Worm (Caenorhabditis elegans) whole organism, L2 larva: ENCODE results near the gene mbk-1.

Experiments
- C34F6.9 ChIP-seq: fragments of 150-350 bp; optimal IDR thresholded peaks from 2 replicates; lab custom pipeline; 2014; ENCODE audit warnings: missing biosample characterization, missing genetic modification characterization
- F13H6.1 ChIP-seq: sonication (generic microtip); optimal IDR thresholded peaks from 2 replicates; lab custom pipeline; 2016; ENCODE audit warnings: missing genetic modification characterization, missing compliant biosample characterization
- R02D3.7 ChIP-seq: fragments of 150-350 bp; optimal IDR thresholded peaks from 2 replicates; lab custom pipeline; 2014; ENCODE audit warnings: missing biosample characterization, missing genetic modification characterization
- Y55F3AM.14 ChIP-seq: fragments of 200-800 bp; sonication (Bioruptor generic); optimal IDR thresholded peaks from 2 replicates; lab custom pipeline; 2018; ENCODE audit warnings: mild to moderate bottlenecking, missing genetic modification characterization, missing compliant biosample characterization
- ZK546.5 ChIP-seq: sonication (generic microtip); optimal IDR thresholded peaks from 2 replicates; lab custom pipeline; 2017; ENCODE audit warnings: missing biosample characterization, missing genetic modification characterization
- alr-1 ChIP-seq: fragments of 150-350 bp; optimal IDR thresholded peaks from 2 replicates; lab custom pipeline; 2014; ENCODE audit warnings: missing biosample characterization, missing genetic modification characterization
- aly-2 ChIP-seq: fragments of 150-350 bp; optimal IDR thresholded peaks from 2 replicates; lab custom pipeline; 2014; ENCODE audit warnings: missing biosample characterization, missing genetic modification characterization
- ama-1 ChIP-seq: fragments of 150-350 bp; optimal IDR thresholded peaks from 2 replicates; lab custom pipeline; 2018; ENCODE audit warnings: inconsistent platforms
- blmp-1 ChIP-seq: sonication (generic microtip); optimal IDR thresholded peaks from 2 replicates; lab custom pipeline; 2017; ENCODE audit warnings: missing genetic modification characterization, mild to moderate bottlenecking, missing compliant biosample characterization, antibody characterized with exemption, moderate library complexity; ENCODE audit not compliant: insufficient read depth
- ceh-16 ChIP-seq: fragments of 150-350 bp; optimal IDR thresholded peaks from 2 replicates; lab custom pipeline; 2014; ENCODE audit warnings: missing biosample characterization, missing genetic modification characterization
- ceh-82 ChIP-seq: fragments of 150-350 bp; optimal IDR thresholded peaks from 2 replicates; lab custom pipeline; 2014; ENCODE audit warnings: missing biosample characterization, missing genetic modification characterization
- crh-2 ChIP-seq: sonication (generic microtip); optimal IDR thresholded peaks from 2 replicates; lab custom pipeline; 2017; ENCODE audit warnings: missing biosample characterization, missing genetic modification characterization
- dmd-4 ChIP-seq: sonication (generic microtip); optimal IDR thresholded peaks from 2 replicates; lab custom pipeline; 2017; ENCODE audit warnings: missing biosample characterization, missing genetic modification characterization
- egl-27 ChIP-seq: sonication (generic microtip); optimal IDR thresholded peaks from 3 replicates; lab custom pipeline; 2017; ENCODE audit warnings: missing biosample characterization, missing genetic modification reagents, missing genetic modification characterization
- elt-1 ChIP-seq: fragments of 150-350 bp; optimal IDR thresholded peaks from 2 replicates; lab custom pipeline; 2014; ENCODE audit warnings: missing biosample characterization, missing genetic modification characterization
- elt-3 ChIP-seq: sonication (generic microtip); optimal IDR thresholded peaks from 2 replicates; lab custom pipeline; 2017; ENCODE audit warnings: missing biosample characterization, missing genetic modification characterization
- fos-1 ChIP-seq: fragments of 150-350 bp; optimal IDR thresholded peaks from 2 replicates; lab custom pipeline; 2014; ENCODE audit warnings: missing biosample characterization, missing genetic modification characterization
- gmeb-1 ChIP-seq: fragments of 150-350 bp; optimal IDR thresholded peaks from 2 replicates; lab custom pipeline; 2014; ENCODE audit warnings: missing biosample characterization, missing genetic modification characterization
- lin-11 ChIP-seq: fragments of 150-350 bp; sonication (generic microtip); optimal IDR thresholded peaks from 2 replicates; lab custom pipeline; 2014; ENCODE audit warnings: missing biosample characterization, missing genetic modification characterization, inconsistent platforms, mixed read lengths
- lin-13 ChIP-seq: fragments of 150-350 bp; optimal IDR thresholded peaks from 2 replicates; lab custom pipeline; 2014; ENCODE audit warnings: missing biosample characterization, missing genetic modification reagents, missing genetic modification characterization
- lin-39 ChIP-seq: fragments of 150-350 bp; optimal IDR thresholded peaks from 2 replicates; lab custom pipeline; 2014; ENCODE audit warnings: missing biosample characterization, missing genetic modification reagents, missing genetic modification characterization
- lsy-2 ChIP-seq, 2 experiments: fragments of 150-350 bp in 1 of 2; sonication (generic microtip) in 1 of 2; optimal IDR thresholded peaks; 2 replicates each; lab custom pipeline; 2014 to 2017; ENCODE audit warnings: missing biosample characterization in 2 of 2, missing genetic modification characterization in 2 of 2
- mab-5 ChIP-seq: fragments of 150-350 bp; optimal IDR thresholded peaks from 2 replicates; lab custom pipeline; 2014; ENCODE audit warnings: missing biosample characterization, missing genetic modification characterization
- mbf-1 ChIP-seq: sonication (generic microtip); optimal IDR thresholded peaks from 2 replicates; lab custom pipeline; 2017; ENCODE audit warnings: missing biosample characterization, missing genetic modification characterization
- mdl-1 ChIP-seq, 2 experiments: fragments of 150-350 bp in 1 of 2; sonication (generic microtip) in 1 of 2; optimal IDR thresholded peaks; 2 replicates each; lab custom pipeline; 2017; ENCODE audit warnings: missing biosample characterization in 2 of 2, missing genetic modification characterization in 2 of 2
- nhr-10 ChIP-seq: sonication (generic microtip); optimal IDR thresholded peaks from 2 replicates; lab custom pipeline; 2017; ENCODE audit warnings: missing biosample characterization, missing genetic modification characterization
- nhr-11 ChIP-seq: fragments of 150-350 bp; optimal IDR thresholded peaks from 2 replicates; lab custom pipeline; 2014; ENCODE audit warnings: missing biosample characterization, missing genetic modification characterization
- nhr-12 ChIP-seq: fragments of 150-350 bp; optimal IDR thresholded peaks from 2 replicates; lab custom pipeline; 2014; ENCODE audit warnings: missing biosample characterization, missing genetic modification characterization
- nhr-129 ChIP-seq: fragments of 150-350 bp; optimal IDR thresholded peaks from 2 replicates; lab custom pipeline; 2014; ENCODE audit warnings: missing biosample characterization, missing genetic modification characterization
- nhr-21 ChIP-seq: fragments of 150-350 bp; optimal IDR thresholded peaks from 2 replicates; lab custom pipeline; 2014; ENCODE audit warnings: missing biosample characterization, missing genetic modification characterization
- nhr-23 ChIP-seq: fragments of 150-350 bp; optimal IDR thresholded peaks from 2 replicates; lab custom pipeline; 2014; ENCODE audit warnings: missing biosample characterization, missing genetic modification reagents, missing genetic modification characterization
- nhr-237 ChIP-seq: fragments of 150-350 bp; optimal IDR thresholded peaks from 2 replicates; lab custom pipeline; 2014; ENCODE audit warnings: missing biosample characterization, missing genetic modification characterization
- nhr-25 ChIP-seq: fragments of 150-350 bp; sonication (generic microtip); optimal IDR thresholded peaks from 3 replicates; lab custom pipeline; 2014; ENCODE audit warnings: missing biosample characterization, missing genetic modification characterization
- nhr-6 ChIP-seq: fragments of 150-350 bp; optimal IDR thresholded peaks from 2 replicates; lab custom pipeline; 2014; ENCODE audit warnings: missing biosample characterization, missing genetic modification characterization
- nhr-77 ChIP-seq: fragments of 150-350 bp; optimal IDR thresholded peaks from 2 replicates; lab custom pipeline; 2014; ENCODE audit warnings: missing biosample characterization, missing genetic modification characterization
- peb-1 ChIP-seq: fragments of 150-350 bp; optimal IDR thresholded peaks from 2 replicates; lab custom pipeline; 2014; ENCODE audit warnings: missing biosample characterization, missing genetic modification characterization
- sem-4 ChIP-seq: fragments of 150-350 bp; optimal IDR thresholded peaks from 2 replicates; lab custom pipeline; 2014; ENCODE audit warnings: missing biosample characterization, missing genetic modification reagents, missing genetic modification characterization
- skn-1 ChIP-seq: sonication (generic microtip); optimal IDR thresholded peaks from 2 replicates; lab custom pipeline; 2017; ENCODE audit warnings: missing biosample characterization, missing genetic modification characterization
- sma-3 ChIP-seq: sonication (generic microtip); optimal IDR thresholded peaks from 2 replicates; lab custom pipeline; 2016; ENCODE audit warnings: missing genetic modification reagents, missing genetic modification characterization, missing compliant biosample characterization
- sma-9 ChIP-seq, 2 experiments: fragments of 150-350 bp in 1 of 2; sonication (generic microtip) in 1 of 2; optimal IDR thresholded peaks; 2 replicates each; lab custom pipeline; 2014 to 2016; ENCODE audit warnings: missing genetic modification characterization in 2 of 2, mild to moderate bottlenecking in 1 of 2, missing biosample characterization in 1 of 2, missing compliant biosample characterization in 1 of 2, missing genetic modification reagents in 1 of 2, moderate library complexity in 1 of 2
- snpc-4 ChIP-seq: fragments of 150-350 bp; optimal IDR thresholded peaks from 2 replicates; lab custom pipeline; 2014; ENCODE audit warnings: missing biosample characterization, missing genetic modification characterization
- unc-39 ChIP-seq: fragments of 150-350 bp; optimal IDR thresholded peaks from 2 replicates; lab custom pipeline; 2014; ENCODE audit warnings: missing biosample characterization, missing genetic modification characterization
- unc-55 ChIP-seq: fragments of 150-350 bp; sonication (generic microtip); optimal IDR thresholded peaks from 3 replicates; lab custom pipeline; 2014; ENCODE audit warnings: missing biosample characterization, missing genetic modification reagents, missing genetic modification characterization
- unc-62 ChIP-seq: fragments of 150-350 bp; optimal IDR thresholded peaks from 2 replicates; lab custom pipeline; 2014; ENCODE audit warnings: missing biosample characterization, missing genetic modification reagents, missing genetic modification characterization
- zag-1 ChIP-seq: fragments of 150-350 bp; optimal IDR thresholded peaks from 2 replicates; lab custom pipeline; 2014; ENCODE audit warnings: missing biosample characterization, missing genetic modification characterization
- ztf-1 ChIP-seq: fragments of 200-800 bp; sonication (Bioruptor generic); conservative IDR thresholded peaks from 2 replicates; pipeline ENCODE4 v1.3.6; 2022; ENCODE audit warnings: missing genetic modification characterization, missing compliant biosample characterization
- ztf-11 ChIP-seq: sonication (generic microtip); optimal IDR thresholded peaks from 2 replicates; lab custom pipeline; 2017; ENCODE audit warnings: missing biosample characterization, missing genetic modification characterization
- ztf-4 ChIP-seq: fragments of 150-350 bp; optimal IDR thresholded peaks from 2 replicates; lab custom pipeline; 2014; ENCODE audit warnings: missing biosample characterization, missing genetic modification characterization

mbk-1 gene

DNA sequence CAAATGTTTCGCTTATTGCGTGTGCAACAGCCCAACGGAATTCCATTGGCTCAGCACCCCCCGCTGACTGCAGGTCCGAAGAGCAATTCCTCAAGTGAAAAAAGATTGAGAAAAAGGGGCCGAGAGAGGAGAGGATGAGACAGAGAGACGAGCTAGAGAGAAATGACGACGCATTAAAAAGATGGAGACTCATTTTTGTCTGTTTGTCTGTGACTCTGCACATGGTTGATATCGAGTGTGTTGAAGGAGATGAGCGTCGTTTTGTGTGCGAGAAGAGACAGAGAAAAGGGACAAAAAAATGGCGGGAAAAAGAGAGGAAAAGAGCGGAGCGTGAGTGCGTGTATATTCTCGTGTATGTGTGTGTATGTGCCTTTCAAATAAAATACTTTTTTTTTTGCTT is 16.7 kb upstream of the mbk-1 start:
- TF ChIP-seq snpc-4 (peak; percentile 57), zag-1 (tag; lab: Kevin White, UChicago) (peak; percentile 96), peb-1 (tag; lab: Kevin White, UChicago) (no peak), ama-1 (lab: Kevin White, UChicago) (peak; percentile 39), sma-9 (GFP tag; optimal IDR thresholded peaks at IDR 0.05; lab: Kevin White, UChicago) (peak; percentile 93), sma-9 (tag; optimal IDR thresholded peaks at IDR 0.05; lab: Kevin White, UChicago) (no peak), nhr-23 (tag; lab: Kevin White, UChicago) (no peak), lsy-2 (tag; optimal IDR thresholded peaks at IDR 0.05; lab: Kevin White, UChicago) (peak; percentile 43 to 89), nhr-10 (tag; lab: Kevin White, UChicago) (no peak), R02D3.7 (tag; lab: Kevin White, UChicago) (no peak), sem-4 (tag; lab: Kevin White, UChicago) (peak; percentile 87), unc-62 (GFP tag; lab: Kevin White, UChicago) (peak; percentile 5), unc-55 (GFP tag; lab: Kevin White, UChicago) (peak; percentile 94), mab-5 (tag; lab: Kevin White, UChicago) (peak; percentile 89), lin-39 (tag; lab: Kevin White, UChicago) (peak; percentile 50), nhr-77 (tag; lab: Kevin White, UChicago) (no peak), fos-1 (tag; lab: Kevin White, UChicago) (peak; percentile 97), skn-1 (tag; lab: Kevin White, UChicago) (peak; percentile 24), lin-13 (GFP tag; lab: Kevin White, UChicago) (peak; percentile 90), ztf-11 (tag; lab: Kevin White, UChicago) (no peak), Y55F3AM.14 (GFP tag; lab: Kevin White, UChicago) (peak; percentile 81), mdl-1 (tag; optimal IDR thresholded peaks at IDR 0.05; lab: Kevin White, UChicago) (peak; percentile 74 to 93), F13H6.1 (tag; lab: Kevin White, UChicago) (peak; percentile 94), elt-1 (tag; lab: Kevin White, UChicago) (no peak), ztf-4 (peak; percentile 78), nhr-6 (tag; lab: Kevin White, UChicago) (peak; percentile 87), nhr-129 (peak; percentile 98), blmp-1 (no peak), ztf-1 (no peak), unc-39 (peak; percentile 3), nhr-25 (peak; percentile 37), egl-27 (tag; lab: Kevin White, UChicago) (peak; percentile 96), elt-3 (tag; lab: Kevin White, UChicago) (no peak), nhr-237 (tag; lab: Kevin White, UChicago) (no peak), alr-1 (no peak), lin-11 (tag; lab: Kevin White, UChicago) (peak; percentile 85), dmd-4 (peak; percentile 42), ZK546.5 (tag; lab: Kevin White, UChicago) (peak; percentile 5), aly-2 (tag; lab: Kevin White, UChicago) (no peak), sma-3 (peak; percentile 52), ceh-16 (tag; lab: Kevin White, UChicago) (no peak), nhr-12 (tag; lab: Kevin White, UChicago) (no peak), mbf-1 (tag; lab: Kevin White, UChicago) (no peak), nhr-21 (tag; lab: Kevin White, UChicago) (peak; percentile 44), gmeb-1 (tag; lab: Kevin White, UChicago) (peak; percentile 54), C34F6.9 (tag; lab: Kevin White, UChicago) (peak; percentile 98), ceh-82 (tag; lab: Kevin White, UChicago) (peak; percentile 51), crh-2 (tag; lab: Kevin White, UChicago) (peak; percentile 93), nhr-11 (tag; lab: Kevin White, UChicago) (no peak)
